Fruit fly (Drosophila melanogaster) whole organism, pupa: ENCODE data around the gene MED10.

Experiments used
- CG10348 ChIP-seq: fragments of 200-800 bp; sonication (Bioruptor generic); IDR thresholded peaks from 2 replicates; pipeline ENCODE4 v1.3.6; 2022; ENCODE audit warnings: missing biosample characterization, missing genetic modification characterization
- CG12605 ChIP-seq: fragments of 200-800 bp; sonication (Bioruptor generic); IDR thresholded peaks from 2 replicates; pipeline ENCODE4 v1.3.6; 2022; ENCODE audit warnings: missing biosample characterization, missing genetic modification characterization
- CG13204 ChIP-seq: fragments of 200-800 bp; sonication (Bioruptor generic); optimal IDR thresholded peaks from 2 replicates; lab custom pipeline; 2018; ENCODE audit warnings: missing biosample characterization, mild to moderate bottlenecking, missing genetic modification characterization, moderate library complexity
- CG14655 ChIP-seq: fragments of 200-800 bp; sonication (Bioruptor generic); optimal IDR thresholded peaks from 3 replicates; lab custom pipeline; 2017; ENCODE audit warnings: mild to moderate bottlenecking, missing biosample characterization, missing genetic modification reagents, missing genetic modification characterization
- CG15710 ChIP-seq: fragments of 200-800 bp; sonication (Bioruptor generic); optimal IDR thresholded peaks from 2 replicates; lab custom pipeline; 2018; ENCODE audit warnings: missing biosample characterization, mild to moderate bottlenecking, missing genetic modification characterization, moderate library complexity
- CG17806 ChIP-seq: fragments of 200-800 bp; sonication (Bioruptor generic); optimal IDR thresholded peaks from 2 replicates; lab custom pipeline; 2018; ENCODE audit warnings: missing biosample characterization, mild to moderate bottlenecking, missing genetic modification characterization, moderate library complexity
- CG32121 ChIP-seq: fragments of 200-800 bp; sonication (Bioruptor generic); IDR thresholded peaks from 2 replicates; pipeline ENCODE4 v1.3.6; 2022; ENCODE audit warnings: missing biosample characterization, missing genetic modification characterization
- CG34367 ChIP-seq: fragments of 200-800 bp; sonication (Bioruptor generic); optimal IDR thresholded peaks from 2 replicates; lab custom pipeline; 2018; ENCODE audit warnings: missing biosample characterization, mild to moderate bottlenecking, missing genetic modification characterization
- CG4496 ChIP-seq: fragments of 200-800 bp; sonication (Bioruptor generic); IDR thresholded peaks from 3 replicates; pipeline ENCODE4 v1.3.6; 2022; ENCODE audit warnings: missing biosample characterization, missing genetic modification characterization
- CG8159 ChIP-seq: fragments of 200-800 bp; sonication (Bioruptor generic); optimal IDR thresholded peaks from 3 replicates; lab custom pipeline; 2018; ENCODE audit warnings: missing biosample characterization, mild to moderate bottlenecking, missing genetic modification characterization, moderate library complexity
- CG8301 ChIP-seq: fragments of 200-800 bp; sonication (Bioruptor generic); optimal IDR thresholded peaks from 2 replicates; lab custom pipeline; 2018; ENCODE audit warnings: missing biosample characterization, mild to moderate bottlenecking, missing genetic modification characterization
- CG9948 ChIP-seq: fragments of 200-800 bp; sonication (Bioruptor generic); optimal IDR thresholded peaks from 2 replicates; lab custom pipeline; 2018; ENCODE audit warnings: missing biosample characterization, mild to moderate bottlenecking, missing genetic modification characterization, moderate library complexity
- D1 ChIP-seq: fragments of 200-800 bp; sonication (Bioruptor generic); optimal IDR thresholded peaks from 2 replicates; lab custom pipeline; 2018; ENCODE audit warnings: missing biosample characterization, mild to moderate bottlenecking, missing genetic modification characterization, moderate library complexity
- EcR ChIP-seq: fragments of 200-800 bp; sonication (Bioruptor generic); optimal IDR thresholded peaks from 3 replicates; lab custom pipeline; 2019; ENCODE audit warnings: missing biosample characterization, missing genetic modification characterization, mild to moderate bottlenecking, moderate library complexity, missing genetic modification reagents
- Ets98B ChIP-seq: fragments of 200-800 bp; sonication (Bioruptor generic); IDR thresholded peaks from 2 replicates; pipeline ENCODE4 v1.3.6; 2022; ENCODE audit warnings: missing biosample characterization, missing genetic modification characterization
- Pif1A ChIP-seq: fragments of 200-800 bp; sonication (Bioruptor generic); optimal IDR thresholded peaks from 3 replicates; lab custom pipeline; 2016; ENCODE audit warnings: missing biosample characterization, missing genetic modification characterization
- Pif1B ChIP-seq: fragments of 200-800 bp; sonication (Bioruptor generic); optimal IDR thresholded peaks from 3 replicates; lab custom pipeline; 2016; ENCODE audit warnings: missing biosample characterization, missing genetic modification characterization
- Snoo ChIP-seq: fragments of 200-800 bp; sonication (Bioruptor generic); optimal IDR thresholded peaks from 3 replicates; lab custom pipeline; 2017; ENCODE audit warnings: missing biosample characterization, mild to moderate bottlenecking, missing genetic modification characterization, inconsistent platforms
- fd96Ca ChIP-seq: fragments of 200-800 bp; sonication (Bioruptor generic); IDR thresholded peaks from 3 replicates; pipeline ENCODE4 v1.3.6; 2022; ENCODE audit warnings: missing biosample characterization, missing genetic modification characterization
- gl ChIP-seq: fragments of 200-800 bp; sonication (Bioruptor generic); optimal IDR thresholded peaks from 2 replicates; lab custom pipeline; 2018; ENCODE audit warnings: missing biosample characterization, mild to moderate bottlenecking, missing genetic modification characterization
- rn ChIP-seq: fragments of 200-800 bp; sonication (Bioruptor generic); IDR thresholded peaks from 2 replicates; pipeline ENCODE4 v1.3.6; 2022; ENCODE audit warnings: missing biosample characterization, missing genetic modification characterization

The MED10 gene

DNA sequence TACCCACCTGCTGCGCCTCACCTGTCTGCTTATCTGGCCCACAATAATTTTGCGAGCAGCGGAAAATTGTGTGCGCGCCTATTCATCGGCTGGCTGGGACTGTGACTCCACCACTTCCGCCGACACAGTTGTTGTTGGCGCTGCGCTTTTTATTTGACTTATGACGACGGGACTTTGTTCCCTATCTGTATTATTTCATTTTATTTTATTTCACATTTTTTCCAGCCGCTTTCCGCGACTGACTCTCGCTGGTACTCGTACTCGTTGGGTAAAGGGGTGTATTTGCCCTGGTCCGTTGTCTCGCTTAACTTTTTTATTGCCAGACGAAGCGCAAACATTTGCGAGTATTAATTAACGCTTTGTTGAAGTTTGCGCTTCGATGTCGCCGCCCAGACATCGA lies 41.0 kb upstream of the MED10 start:
- TF ChIP-seq CG17806: no peak
- no peak for TF ChIP-seq CG34367 (tag; lab: Kevin White, UChicago)
- 0 out of 3 replicates have a peak, but pooled peaks have one; percentile 30 for TF ChIP-seq CG4496 (GFP tag; lab: Robert Waterston, UW)
- TF ChIP-seq CG8159 (tag; lab: Kevin White, UChicago): no peak
- 0 out of 2 replicates have a peak, but pooled peaks have one; percentile 13 for TF ChIP-seq rn
- peak; percentile 48 for TF ChIP-seq gl (tag; lab: Kevin White, UChicago)
- TF ChIP-seq CG14655: no peak
- TF ChIP-seq CG12605: no peak
- 0 out of 2 replicates have a peak, but pooled peaks have one; percentile 37 for TF ChIP-seq CG32121 (GFP tag; lab: Robert Waterston, UW)
- peak; percentile 39 for TF ChIP-seq Snoo (tag; lab: Kevin White, UChicago)
- TF ChIP-seq CG13204 (GFP tag; lab: Kevin White, UChicago): peak; percentile 86
- no peak for TF ChIP-seq CG15710 (tag; lab: Kevin White, UChicago)
- TF ChIP-seq Pif1A: peak; percentile 29
- TF ChIP-seq EcR (GFP tag; lab: Kevin White, UChicago): peak; percentile 38
- no peak for TF ChIP-seq CG9948
- TF ChIP-seq Ets98B (GFP tag; lab: Robert Waterston, UW): no peak
- TF ChIP-seq CG8301 (tag; lab: Kevin White, UChicago): no peak
- no peak for TF ChIP-seq D1 (tag; lab: Kevin White, UChicago)
- no peak for TF ChIP-seq CG10348 (GFP tag; lab: Robert Waterston, UW)
- peak; percentile 39 for TF ChIP-seq Pif1B (GFP tag; lab: Kevin White, UChicago)
- peak; percentile 60; the same call in 1 of the 3 replicates for TF ChIP-seq fd96Ca (GFP tag; lab: Robert Waterston, UW)

DNA sequence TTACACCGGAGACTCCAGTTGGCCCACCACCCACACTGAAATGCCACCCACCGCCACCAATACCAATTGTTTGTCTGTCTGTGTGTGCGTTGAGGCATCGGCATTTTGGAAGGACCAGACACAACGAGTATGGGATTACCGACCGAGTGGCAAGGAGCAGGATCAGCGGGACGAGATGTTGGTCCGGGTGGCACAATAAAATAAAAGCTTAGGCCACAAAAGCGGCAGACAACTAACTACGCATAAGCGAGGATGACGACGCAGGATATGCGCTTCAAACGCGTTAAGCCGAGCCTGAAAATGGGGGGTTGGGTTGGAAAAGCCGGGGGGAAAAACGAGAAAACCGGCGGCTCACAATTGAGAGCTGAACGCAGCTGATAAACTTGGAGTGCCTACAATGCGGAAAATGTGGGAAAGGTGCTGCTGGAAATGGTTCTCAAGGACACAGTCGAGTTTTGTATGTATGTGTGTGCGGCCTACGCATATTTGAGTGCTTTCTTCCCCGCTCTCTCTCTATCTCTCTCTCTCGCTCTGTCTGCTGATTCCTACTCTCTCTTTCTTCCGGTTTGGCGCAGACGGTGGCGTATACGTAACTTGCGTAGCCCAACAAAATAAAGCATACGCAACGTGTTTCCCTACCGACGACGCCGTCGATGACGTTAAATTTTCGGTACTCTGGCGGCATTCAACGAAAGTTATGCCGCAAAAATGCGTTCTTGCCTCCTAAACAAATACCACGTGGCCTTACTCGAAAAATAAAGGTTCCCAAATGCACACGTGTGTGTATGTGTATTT lies 39.1 kb upstream of the MED10 start:
- no peak for TF ChIP-seq Pif1A
- no peak for TF ChIP-seq CG9948
- TF ChIP-seq CG12605: no peak
- TF ChIP-seq CG13204 (GFP tag; lab: Kevin White, UChicago): peak; percentile 20
- TF ChIP-seq, all 21 proteins: peak for 1

DNA sequence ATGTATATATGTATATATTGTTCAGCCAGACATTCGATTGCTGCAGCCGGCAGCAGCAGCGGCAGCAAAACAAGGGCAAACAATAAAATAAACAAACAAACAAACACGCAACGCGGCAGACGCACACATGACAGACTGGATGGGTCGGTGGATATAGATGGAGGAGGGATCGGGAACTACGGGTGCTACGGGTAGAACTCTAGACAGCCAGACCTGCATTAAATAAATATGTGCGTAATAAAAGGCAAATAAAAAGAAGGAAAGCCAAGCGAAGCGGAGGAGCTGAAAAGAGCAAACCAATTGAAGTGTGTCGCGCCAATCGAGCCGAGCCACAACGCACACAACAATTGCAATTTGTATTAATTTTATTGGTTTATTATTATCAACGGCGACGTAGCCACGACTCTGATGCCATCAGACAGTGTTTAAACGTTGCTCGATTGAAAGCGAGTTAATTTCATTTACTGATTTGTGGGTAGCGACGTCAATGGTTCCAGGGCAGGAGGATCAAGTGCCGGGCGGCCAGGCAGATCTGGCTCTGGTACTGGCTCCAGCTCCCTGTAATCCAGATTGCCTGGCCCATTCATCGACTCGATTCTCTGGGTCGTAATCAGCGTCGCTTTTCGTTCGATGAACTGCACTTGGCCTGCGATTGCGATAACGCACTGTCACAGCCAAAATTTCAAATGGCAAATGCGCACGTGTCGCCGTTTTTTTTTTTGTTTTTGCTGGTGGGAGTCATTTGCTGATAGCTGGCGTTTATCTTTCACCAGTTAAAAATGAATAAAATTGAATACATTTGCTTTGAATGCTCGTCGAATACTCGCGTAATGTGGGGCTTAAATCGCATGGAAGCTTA lies 37.8 kb upstream of the MED10 start:
- TF ChIP-seq CG12605 (peak; percentile 78), Pif1A (peak; percentile 77), CG8301 (tag; lab: Kevin White, UChicago) (peak; percentile 54), EcR (GFP tag; lab: Kevin White, UChicago) (peak; percentile 86), gl (tag; lab: Kevin White, UChicago) (peak; percentile 87), rn (no peak), CG32121 (GFP tag; lab: Robert Waterston, UW) (peak; percentile 65; the same call in 1 of the 2 replicates), CG34367 (tag; lab: Kevin White, UChicago) (peak; percentile 65), CG4496 (GFP tag; lab: Robert Waterston, UW) (peak; percentile 80), CG8159 (tag; lab: Kevin White, UChicago) (peak; percentile 63), CG15710 (tag; lab: Kevin White, UChicago) (peak; percentile 61), CG9948 (peak; percentile 46), Pif1B (GFP tag; lab: Kevin White, UChicago) (peak; percentile 80), D1 (tag; lab: Kevin White, UChicago) (peak; percentile 35), CG14655 (peak; percentile 68), fd96Ca (GFP tag; lab: Robert Waterston, UW) (peak; percentile 70; the same call in 2 of the 3 replicates), CG13204 (GFP tag; lab: Kevin White, UChicago) (peak; percentile 91), Snoo (tag; lab: Kevin White, UChicago) (peak; percentile 82), CG17806 (peak; percentile 52), Ets98B (GFP tag; lab: Robert Waterston, UW) (peak; percentile 42; the same call in 1 of the 2 replicates), CG10348 (GFP tag; lab: Robert Waterston, UW) (no peak)

DNA sequence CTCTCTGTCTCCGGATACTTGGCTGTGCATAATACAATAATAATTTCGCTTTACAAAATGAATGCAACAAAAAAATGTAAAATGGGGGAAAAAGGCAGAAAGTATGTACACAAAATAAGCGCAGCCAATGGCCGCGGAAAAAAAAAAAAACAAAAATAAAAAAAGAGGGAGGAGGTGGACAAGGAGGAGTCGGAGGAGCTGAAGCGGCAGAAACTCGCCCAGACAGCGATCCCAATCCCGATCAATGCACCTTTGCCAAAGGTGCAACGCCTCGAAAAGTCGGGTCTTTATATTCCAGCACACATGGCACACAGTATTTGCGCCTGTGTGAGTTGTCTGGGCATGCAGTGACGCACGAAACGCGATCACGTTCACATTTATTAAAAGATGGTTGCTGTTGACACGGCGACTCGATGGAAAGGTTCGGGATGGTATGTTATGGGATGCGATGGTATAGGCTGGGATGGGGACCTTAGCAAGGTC lies 36.4 kb upstream of the MED10 start:
- TF ChIP-seq CG13204 (GFP tag; lab: Kevin White, UChicago) (peak; percentile 60), D1 (tag; lab: Kevin White, UChicago) (no peak), fd96Ca (GFP tag; lab: Robert Waterston, UW) (peak; percentile 30; the same call in 1 of the 3 replicates), Ets98B (GFP tag; lab: Robert Waterston, UW) (peak; percentile 15; the same call in 1 of the 2 replicates), CG15710 (tag; lab: Kevin White, UChicago) (no peak), CG12605 (no peak), CG14655 (no peak), CG4496 (GFP tag; lab: Robert Waterston, UW) (peak; percentile 69; the same call in 2 of the 3 replicates), CG32121 (GFP tag; lab: Robert Waterston, UW) (no peak), CG8159 (tag; lab: Kevin White, UChicago) (peak; percentile 27), Pif1A (peak; percentile 68), CG34367 (tag; lab: Kevin White, UChicago) (no peak), gl (tag; lab: Kevin White, UChicago) (peak; percentile 13), CG10348 (GFP tag; lab: Robert Waterston, UW) (no peak), CG17806 (no peak), EcR (GFP tag; lab: Kevin White, UChicago) (peak; percentile 99), CG8301 (tag; lab: Kevin White, UChicago) (no peak), Pif1B (GFP tag; lab: Kevin White, UChicago) (peak; percentile 47), rn (no peak), Snoo (tag; lab: Kevin White, UChicago) (peak; percentile 96), CG9948 (no peak)
- TF ChIP-seq, all 21 proteins: peak for 10
